Worm (Caenorhabditis elegans) whole organism, L3 larva: Measurements from ENCODE around the gene F20G2.6.

ENCODE experiments used
- ama-1 ChIP-seq: fragments of 150-350 bp; optimal IDR thresholded peaks from 2 replicates; lab custom pipeline; 2018
- ceh-82 ChIP-seq: fragments of 150-350 bp; optimal IDR thresholded peaks from 2 replicates; lab custom pipeline; 2014; ENCODE audit warnings: missing biosample characterization, missing genetic modification characterization
- egl-27 ChIP-seq: sonication (generic microtip); optimal IDR thresholded peaks from 4 replicates; lab custom pipeline; 2017; ENCODE audit warnings: missing biosample characterization, missing genetic modification reagents, missing genetic modification characterization
- mdl-1 ChIP-seq: fragments of 150-350 bp; optimal IDR thresholded peaks from 2 replicates; lab custom pipeline; 2014; ENCODE audit warnings: missing biosample characterization, missing genetic modification characterization
- nhr-12 ChIP-seq: fragments of 150-350 bp; optimal IDR thresholded peaks from 2 replicates; lab custom pipeline; 2014; ENCODE audit warnings: missing biosample characterization, missing genetic modification characterization
- nhr-25 ChIP-seq: sonication (generic microtip); optimal IDR thresholded peaks from 2 replicates; lab custom pipeline; 2017; ENCODE audit warnings: missing biosample characterization, missing genetic modification characterization
- sea-2 ChIP-seq: fragments of 150-350 bp; sonication (generic microtip); optimal IDR thresholded peaks from 4 replicates; lab custom pipeline; 2014; ENCODE audit warnings: missing biosample characterization, missing genetic modification reagents, missing genetic modification characterization
- skn-1 ChIP-seq: fragments of 150-350 bp; optimal IDR thresholded peaks from 2 replicates; lab custom pipeline; 2014; ENCODE audit warnings: missing biosample characterization, missing genetic modification characterization
- snpc-4 ChIP-seq: fragments of 150-350 bp; optimal IDR thresholded peaks from 2 replicates; lab custom pipeline; 2014; ENCODE audit warnings: missing biosample characterization, missing genetic modification characterization
- unc-62 ChIP-seq: fragments of 150-350 bp; sonication (generic microtip); optimal IDR thresholded peaks from 4 replicates; lab custom pipeline; 2014; ENCODE audit warnings: missing biosample characterization, missing genetic modification reagents, missing genetic modification characterization

ce11 chrV:13715223-13715686 lies 47.6 kb upstream of the F20G2.6 start, which contains the start of gene zipt-9:
- no peak for TF ChIP-seq sea-2
- TF ChIP-seq ama-1 (lab: Kevin White, UChicago), result no peak
- TF ChIP-seq ceh-82 (tag; lab: Kevin White, UChicago), result peak; percentile 4
- TF ChIP-seq nhr-25 (tag; lab: Kevin White, UChicago), result peak; percentile 76
- TF ChIP-seq unc-62, result no peak
- peak; percentile 56 for TF ChIP-seq skn-1
- no peak for TF ChIP-seq egl-27 (tag; lab: Kevin White, UChicago)
- TF ChIP-seq mdl-1 (tag; lab: Kevin White, UChicago), result no peak
- no peak for TF ChIP-seq nhr-12 (tag; lab: Kevin White, UChicago)
- peak; percentile 84 for TF ChIP-seq snpc-4 (tag; lab: Kevin White, UChicago)
